Worm (Caenorhabditis elegans): ENCODE results near the gene gspd-1.

Gene gspd-1

DNA sequence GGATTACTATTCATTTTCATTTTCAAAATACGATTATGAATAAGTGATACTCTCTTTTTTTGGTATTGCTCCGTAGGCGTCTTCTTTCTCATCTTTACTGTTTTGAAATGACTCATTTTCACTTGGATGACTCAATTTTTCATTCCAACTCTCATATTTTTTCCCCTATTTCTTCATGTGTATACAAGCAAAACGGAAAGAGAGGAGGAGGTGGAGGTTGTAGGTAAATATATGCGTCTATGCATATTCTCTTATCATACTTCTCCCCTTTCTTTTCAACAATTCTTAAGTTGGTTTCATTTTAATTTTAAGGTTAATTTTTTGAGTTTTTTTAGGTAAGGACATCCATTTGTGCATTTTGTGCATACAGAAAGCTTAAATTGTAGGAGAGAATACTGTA, 31.1 kb upstream of the gspd-1 start:
- no peak for TF ChIP-seq nhr-12 (tag; optimal IDR thresholded peaks at IDR 0.05)
- peak; percentile 66 for TF ChIP-seq fos-1 (tag; optimal IDR thresholded peaks at IDR 0.05)
- TF ChIP-seq nhr-11 (tag; optimal IDR thresholded peaks at IDR 0.05), result no peak

DNA sequence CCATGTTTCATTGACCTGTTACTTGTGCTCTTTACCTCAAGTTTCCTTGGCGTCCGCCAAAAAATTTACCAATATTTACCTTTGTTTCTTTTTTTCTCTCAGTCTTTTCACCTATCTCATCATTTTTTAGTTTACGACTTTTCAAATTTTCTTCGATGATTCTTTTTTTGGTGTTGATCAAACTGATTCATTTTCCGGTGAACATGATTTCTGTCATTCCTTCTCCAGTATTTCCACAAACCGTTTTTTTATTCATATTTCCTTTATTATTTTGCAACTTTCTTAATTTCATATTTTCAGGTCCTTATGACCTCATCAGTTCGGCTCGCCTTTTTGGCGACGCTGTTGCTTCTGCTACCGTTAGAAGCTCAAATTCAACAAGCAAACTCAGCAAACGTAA, 29.7 kb upstream of the gspd-1 start, which contains the start of gene F54D1.6:
Gene F54D1.6 (plus strand): TSS at position 301 of the 400 bp plus-strand sequence.
- TF ChIP-seq nhr-10 (tag; optimal IDR thresholded peaks at IDR 0.05) (no peak), ztf-4 (tag; optimal IDR thresholded peaks at IDR 0.05) (no peak), sem-4 (tag; optimal IDR thresholded peaks at IDR 0.05) (no peak), skn-1 (tag; optimal IDR thresholded peaks at IDR 0.05) (no peak), nhr-77 (tag; optimal IDR thresholded peaks at IDR 0.05) (no peak), nhr-129 (tag; optimal IDR thresholded peaks at IDR 0.05) (no peak), egl-27 (tag; optimal IDR thresholded peaks at IDR 0.05) (no peak), mab-5 (tag; optimal IDR thresholded peaks at IDR 0.05) (no peak), crh-2 (tag; optimal IDR thresholded peaks at IDR 0.05) (no peak), nhr-23 (tag; optimal IDR thresholded peaks at IDR 0.05) (no peak), ama-1 (optimal IDR thresholded peaks at IDR 0.05) (no peak), lin-13 (GFP tag; optimal IDR thresholded peaks at IDR 0.05) (no peak), lin-11 (tag; optimal IDR thresholded peaks at IDR 0.05) (no peak), lsy-2 (tag; optimal IDR thresholded peaks at IDR 0.05) (no peak), dmd-4 (tag; optimal IDR thresholded peaks at IDR 0.05) (no peak), alr-1 (tag; optimal IDR thresholded peaks at IDR 0.05) (no peak), ztf-11 (tag; optimal IDR thresholded peaks at IDR 0.05) (no peak), C34F6.9 (tag; optimal IDR thresholded peaks at IDR 0.05) (no peak), elt-3 (tag; optimal IDR thresholded peaks at IDR 0.05) (no peak), elt-1 (tag; optimal IDR thresholded peaks at IDR 0.05) (no peak)

DNA sequence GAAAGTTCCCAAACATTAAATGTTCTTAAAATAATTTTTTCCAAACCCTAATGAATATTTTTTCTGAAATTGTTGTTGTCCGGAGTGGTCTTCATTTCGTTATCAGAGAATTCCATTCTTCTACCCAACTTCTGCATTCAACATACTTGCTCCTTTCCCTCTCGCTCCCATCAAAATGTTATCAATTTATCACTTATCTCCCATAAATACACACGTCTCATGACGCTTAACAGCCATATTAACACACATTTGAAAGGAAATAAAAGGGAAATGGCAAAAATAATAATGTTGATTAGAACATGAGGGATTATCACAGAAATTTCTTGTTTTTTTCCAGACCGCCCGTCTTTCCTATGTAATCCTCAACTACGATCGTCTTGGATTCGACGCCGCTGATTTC, 28.3 kb upstream of the gspd-1 start:
- TF ChIP-seq zag-1 (tag; optimal IDR thresholded peaks at IDR 0.05) (no peak), ztf-11 (tag; optimal IDR thresholded peaks at IDR 0.05) (no peak), dmd-4 (tag; optimal IDR thresholded peaks at IDR 0.05) (no peak), nhr-6 (tag; optimal IDR thresholded peaks at IDR 0.05) (no peak), elt-1 (tag; optimal IDR thresholded peaks at IDR 0.05) (no peak), ceh-16 (tag; optimal IDR thresholded peaks at IDR 0.05) (no peak), skn-1 (tag; optimal IDR thresholded peaks at IDR 0.05) (peak; percentile 23), gmeb-1 (tag; optimal IDR thresholded peaks at IDR 0.05) (peak; percentile 45), crh-2 (tag; optimal IDR thresholded peaks at IDR 0.05) (peak; percentile 58), fos-1 (tag; optimal IDR thresholded peaks at IDR 0.05) (peak; percentile 98), nhr-10 (tag; optimal IDR thresholded peaks at IDR 0.05) (no peak), unc-62 (GFP tag; optimal IDR thresholded peaks at IDR 0.05) (no peak), snpc-4 (tag; optimal IDR thresholded peaks at IDR 0.05) (no peak), ZK546.5 (tag; optimal IDR thresholded peaks at IDR 0.05) (no peak), egl-27 (tag; optimal IDR thresholded peaks at IDR 0.05) (no peak), sma-9 (GFP tag; optimal IDR thresholded peaks at IDR 0.05) (peak; percentile 20), sma-9 (tag; optimal IDR thresholded peaks at IDR 0.05) (no peak), lin-13 (GFP tag; optimal IDR thresholded peaks at IDR 0.05) (no peak), lin-39 (tag; optimal IDR thresholded peaks at IDR 0.05) (no peak), unc-39 (tag; optimal IDR thresholded peaks at IDR 0.05) (no peak), ceh-82 (tag; optimal IDR thresholded peaks at IDR 0.05) (no peak), ama-1 (optimal IDR thresholded peaks at IDR 0.05) (no peak), aly-2 (tag; optimal IDR thresholded peaks at IDR 0.05) (no peak), nhr-237 (tag; optimal IDR thresholded peaks at IDR 0.05) (no peak)

DNA sequence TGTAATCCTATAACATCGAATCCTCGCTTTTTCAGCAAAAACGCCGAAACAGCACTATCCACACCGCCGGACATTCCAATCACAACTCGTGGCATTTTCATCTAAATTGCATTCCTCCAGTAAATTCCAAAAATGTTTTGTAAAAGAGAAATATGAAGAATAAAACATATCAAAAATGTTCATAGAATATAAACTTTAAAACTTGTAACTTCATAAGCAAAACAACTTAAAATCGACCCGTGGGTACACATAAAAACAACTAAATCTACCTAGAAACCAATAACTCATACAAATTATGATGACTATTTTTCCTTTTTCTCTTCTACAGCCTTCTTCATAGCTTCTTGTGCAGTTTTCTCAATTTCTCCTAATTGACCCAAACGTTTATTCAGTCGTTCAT, 20.4 kb upstream of the gspd-1 start, which contains the start of gene mttu-1:
Gene mttu-1 (minus strand): TSS at position 101 of the 400 bp plus-strand sequence.
- no peak for TF ChIP-seq mbf-1 (tag; optimal IDR thresholded peaks at IDR 0.05)
- no peak for TF ChIP-seq gmeb-1 (tag; optimal IDR thresholded peaks at IDR 0.05)
- no peak for TF ChIP-seq zag-1 (tag; optimal IDR thresholded peaks at IDR 0.05)
- no peak for TF ChIP-seq skn-1 (tag; optimal IDR thresholded peaks at IDR 0.05)
- TF ChIP-seq nhr-23 (tag; optimal IDR thresholded peaks at IDR 0.05), result no peak
- no peak for TF ChIP-seq egl-27 (tag; optimal IDR thresholded peaks at IDR 0.05)
- TF ChIP-seq lsy-2 (tag; optimal IDR thresholded peaks at IDR 0.05), result no peak
- TF ChIP-seq ztf-1 (GFP tag; conservative IDR thresholded peaks at IDR 0.05), result no peak
- no peak for TF ChIP-seq nhr-129 (tag; optimal IDR thresholded peaks at IDR 0.05)
- TF ChIP-seq nhr-77 (tag; optimal IDR thresholded peaks at IDR 0.05), result no peak
- TF ChIP-seq snpc-4 (tag; optimal IDR thresholded peaks at IDR 0.05), result no peak
- no peak for TF ChIP-seq lin-11 (tag; optimal IDR thresholded peaks at IDR 0.05)
- no peak for TF ChIP-seq crh-2 (tag; optimal IDR thresholded peaks at IDR 0.05)
- TF ChIP-seq F13H6.1 (tag; optimal IDR thresholded peaks at IDR 0.05), result no peak
- no peak for TF ChIP-seq nhr-10 (tag; optimal IDR thresholded peaks at IDR 0.05)
- no peak for TF ChIP-seq lin-13 (GFP tag; optimal IDR thresholded peaks at IDR 0.05)
- no peak for TF ChIP-seq nhr-6 (tag; optimal IDR thresholded peaks at IDR 0.05)

All from whole organism, L2 larva.